Fruit fly (Drosophila melanogaster) whole organism, embryonic: Measurements from ENCODE around the gene CG31793.

ENCODE experiments used
- CG31388 ChIP-seq: fragments of 200-800 bp; sonication (Bioruptor generic); optimal IDR thresholded peaks from 2 replicates; lab custom pipeline; 2016; ENCODE audit warnings: missing biosample characterization, missing genetic modification characterization
- gro ChIP-seq: fragments of 200-800 bp; sonication (Bioruptor generic); optimal IDR thresholded peaks from 2 replicates; lab custom pipeline; 2016; ENCODE audit warnings: missing biosample characterization, missing genetic modification characterization
- inv ChIP-seq: fragments of 200-800 bp; sonication (Bioruptor generic); IDR thresholded peaks from 2 replicates; pipeline ENCODE4 v1.3.6; 2022; ENCODE audit warnings: missing biosample characterization, missing genetic modification characterization; ENCODE audit not compliant: partially characterized antibody
- prd ChIP-seq, 3 experiments: fragments of >200 bp in 2 of 3; fragments of 200-800 bp in 1 of 3; sonication (Bioruptor generic) in 1 of 3; optimal IDR thresholded peaks in 2 of 3; IDR thresholded peaks in 1 of 3; 2 replicates in 2 of 3; 3 replicates in 1 of 3; pipeline versions ENCODE4 v1.3.6 to Lab custom; 2017 to 2022; ENCODE audit warnings: missing biosample characterization in 1 of 3, missing genetic modification characterization in 1 of 3

DNA sequence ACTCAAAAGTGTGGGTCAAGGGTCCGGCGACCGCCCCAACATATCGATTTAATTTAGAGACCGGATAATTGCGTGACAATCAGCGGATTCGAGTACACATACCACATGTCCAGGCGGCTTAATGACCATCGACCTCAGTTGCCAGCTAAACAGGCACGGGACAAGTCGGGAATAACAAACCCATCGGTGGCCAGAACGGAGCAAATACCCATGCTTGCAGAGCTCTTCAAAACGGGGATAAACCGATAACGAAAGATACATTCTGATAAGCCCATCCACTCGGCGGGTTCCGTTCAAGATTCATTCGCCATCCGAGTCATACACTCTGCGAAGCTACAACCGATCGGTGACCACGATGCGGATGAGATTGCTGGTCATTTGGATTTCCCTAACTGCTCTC, 12.4 kb upstream of the CG31793 start, which contains the start of gene CG15169:
- TF ChIP-seq gro (GFP tag; lab: Kevin White, UChicago) (no peak), prd (optimal IDR thresholded peaks at IDR 0.05; lab: Kevin White, UChicago) (no peak), prd (GFP tag; IDR thresholded peaks at IDR 0.05; lab: Robert Waterston, UW) (no peak), inv (no peak), CG31388 (GFP tag; lab: Kevin White, UChicago) (no peak)
